Worm (Caenorhabditis elegans) whole organism, late embryonic: ENCODE data around the gene ZK1290.13.

Experiments
- C08G9.2 ChIP-seq: sonication (generic microtip); optimal IDR thresholded peaks from 2 replicates; lab custom pipeline; 2016; ENCODE audit warnings: mild to moderate bottlenecking, missing genetic modification characterization, moderate library complexity, missing compliant biosample characterization
- C38D4.7 ChIP-seq: fragments of 200-800 bp; sonication (Bioruptor generic); optimal IDR thresholded peaks from 2 replicates; lab custom pipeline; 2018; ENCODE audit warnings: mild to moderate bottlenecking, missing genetic modification characterization, moderate library complexity, missing compliant biosample characterization
- F13H6.1 ChIP-seq: sonication (generic microtip); optimal IDR thresholded peaks from 2 replicates; lab custom pipeline; 2016; ENCODE audit warnings: missing genetic modification characterization, missing compliant biosample characterization
- K02D7.2 ChIP-seq: sonication (generic microtip); optimal IDR thresholded peaks from 2 replicates; lab custom pipeline; 2017; ENCODE audit warnings: mild to moderate bottlenecking, missing genetic modification characterization, missing compliant biosample characterization
- T23F11.4 ChIP-seq: fragments of 200-800 bp; sonication (Bioruptor generic); optimal IDR thresholded peaks from 2 replicates; lab custom pipeline; 2018; ENCODE audit warnings: mild to moderate bottlenecking, missing genetic modification characterization, missing compliant biosample characterization
- Y22D7AL.16 ChIP-seq: sonication (generic microtip); optimal IDR thresholded peaks from 2 replicates; lab custom pipeline; 2016; ENCODE audit warnings: missing genetic modification characterization, missing compliant biosample characterization
- ama-1 ChIP-seq: fragments of 150-350 bp; optimal IDR thresholded peaks from 2 replicates; lab custom pipeline; 2014
- ceh-2 ChIP-seq: sonication (generic microtip); optimal IDR thresholded peaks from 2 replicates; lab custom pipeline; 2016; ENCODE audit warnings: missing genotype, missing genetic modification characterization, missing compliant biosample characterization
- ceh-22 ChIP-seq: sonication (generic microtip); optimal IDR thresholded peaks from 2 replicates; lab custom pipeline; 2017; ENCODE audit warnings: missing biosample characterization, missing genetic modification characterization
- ceh-31 ChIP-seq: sonication (generic microtip); optimal IDR thresholded peaks from 2 replicates; lab custom pipeline; 2016; ENCODE audit warnings: missing genetic modification characterization, missing compliant biosample characterization
- ceh-34 ChIP-seq: sonication (generic microtip); optimal IDR thresholded peaks from 2 replicates; lab custom pipeline; 2016; ENCODE audit warnings: mild to moderate bottlenecking, missing genetic modification characterization, missing compliant biosample characterization
- ceh-45 ChIP-seq: fragments of 200-800 bp; sonication (Bioruptor generic); IDR thresholded peaks from 2 replicates; pipeline ENCODE4 v1.3.6; 2022; ENCODE audit warnings: missing genetic modification reagents, missing genetic modification characterization, missing compliant biosample characterization
- ceh-48 ChIP-seq: sonication (generic microtip); optimal IDR thresholded peaks from 2 replicates; lab custom pipeline; 2016; ENCODE audit warnings: missing genetic modification characterization, inconsistent platforms, missing compliant biosample characterization
- ceh-6 ChIP-seq: fragments of 200-800 bp; sonication (Bioruptor generic); optimal IDR thresholded peaks from 2 replicates; lab custom pipeline; 2018; ENCODE audit warnings: mild to moderate bottlenecking, missing genetic modification characterization, missing compliant biosample characterization
- che-1 ChIP-seq: sonication (generic microtip); optimal IDR thresholded peaks from 2 replicates; lab custom pipeline; 2016; ENCODE audit warnings: mild to moderate bottlenecking, missing genetic modification characterization, missing compliant biosample characterization
- dve-1 ChIP-seq: sonication (generic microtip); optimal IDR thresholded peaks from 2 replicates; lab custom pipeline; 2017; ENCODE audit warnings: antibody characterized with exemption, mild to moderate bottlenecking, missing genetic modification characterization, missing compliant biosample characterization
- elt-2 ChIP-seq: sonication (generic microtip); optimal IDR thresholded peaks from 2 replicates; lab custom pipeline; 2016; ENCODE audit warnings: missing genetic modification reagents, missing genetic modification characterization, missing compliant biosample characterization
- elt-4 ChIP-seq: sonication (generic microtip); optimal IDR thresholded peaks from 2 replicates; lab custom pipeline; 2016; ENCODE audit warnings: missing genetic modification characterization, missing compliant biosample characterization
- ets-4 ChIP-seq: sonication (generic microtip); optimal IDR thresholded peaks from 2 replicates; lab custom pipeline; 2016; ENCODE audit warnings: missing genetic modification characterization, missing compliant biosample characterization
- eyg-1 ChIP-seq: sonication (generic microtip); optimal IDR thresholded peaks from 2 replicates; lab custom pipeline; 2016; ENCODE audit warnings: missing genotype, missing genetic modification characterization, missing compliant biosample characterization
- fax-1 ChIP-seq: sonication (generic microtip); optimal IDR thresholded peaks from 2 replicates; lab custom pipeline; 2016; ENCODE audit warnings: missing genotype, missing genetic modification characterization, missing compliant biosample characterization
- fkh-6 ChIP-seq: sonication (generic microtip); optimal IDR thresholded peaks from 2 replicates; lab custom pipeline; 2016; ENCODE audit warnings: missing genetic modification characterization, missing compliant biosample characterization
- gmeb-2 ChIP-seq: sonication (generic microtip); optimal IDR thresholded peaks from 2 replicates; lab custom pipeline; 2016; ENCODE audit warnings: missing genetic modification characterization, inconsistent platforms, missing compliant biosample characterization
- hlh-15 ChIP-seq: sonication (generic microtip); optimal IDR thresholded peaks from 2 replicates; lab custom pipeline; 2016; ENCODE audit warnings: missing genetic modification characterization, missing compliant biosample characterization
- hlh-6 ChIP-seq: sonication (generic microtip); optimal IDR thresholded peaks from 2 replicates; lab custom pipeline; 2016; ENCODE audit warnings: missing genotype, missing genetic modification characterization, missing compliant biosample characterization
- hlh-8 ChIP-seq: sonication (generic microtip); optimal IDR thresholded peaks from 2 replicates; lab custom pipeline; 2016; ENCODE audit warnings: missing genotype, missing genetic modification characterization, missing compliant biosample characterization
- lin-11 ChIP-seq: fragments of 200-800 bp; sonication (Bioruptor generic); optimal IDR thresholded peaks from 2 replicates; lab custom pipeline; 2018; ENCODE audit warnings: mild to moderate bottlenecking, missing genetic modification characterization, missing compliant biosample characterization
- nfya-1 ChIP-seq: sonication (generic microtip); optimal IDR thresholded peaks from 2 replicates; lab custom pipeline; 2017; ENCODE audit warnings: missing genetic modification characterization, mild to moderate bottlenecking, missing compliant biosample characterization, antibody characterized with exemption, moderate library complexity
- nhr-11 ChIP-seq: fragments of 150-350 bp; optimal IDR thresholded peaks from 2 replicates; lab custom pipeline; 2014; ENCODE audit warnings: missing biosample characterization, missing genetic modification characterization
- nhr-232 ChIP-seq: sonication (generic microtip); optimal IDR thresholded peaks from 2 replicates; lab custom pipeline; 2016; ENCODE audit warnings: missing genetic modification characterization, missing compliant biosample characterization
- npax-4 ChIP-seq: sonication (generic microtip); optimal IDR thresholded peaks from 2 replicates; lab custom pipeline; 2016; ENCODE audit warnings: missing genetic modification characterization, missing compliant biosample characterization
- odd-2 ChIP-seq: sonication (generic microtip); optimal IDR thresholded peaks from 2 replicates; lab custom pipeline; 2017; ENCODE audit warnings: antibody characterized with exemption, mild to moderate bottlenecking, missing genetic modification characterization, missing compliant biosample characterization
- pat-9 ChIP-seq: fragments of 200-800 bp; sonication (Bioruptor generic); optimal IDR thresholded peaks from 2 replicates; lab custom pipeline; 2018; ENCODE audit warnings: mild to moderate bottlenecking, missing genetic modification characterization, moderate library complexity, missing compliant biosample characterization
- pha-2 ChIP-seq: sonication (generic microtip); optimal IDR thresholded peaks from 2 replicates; lab custom pipeline; 2017; ENCODE audit warnings: mild to moderate bottlenecking, missing genetic modification characterization, missing compliant biosample characterization
- pha-4 ChIP-seq: fragments of 150-350 bp; optimal IDR thresholded peaks from 2 replicates; lab custom pipeline; 2018; ENCODE audit warnings: missing biosample characterization, missing genetic modification reagents, missing genetic modification characterization
- pqm-1 ChIP-seq: sonication (generic microtip); optimal IDR thresholded peaks from 2 replicates; lab custom pipeline; 2016; ENCODE audit warnings: missing genetic modification characterization, missing compliant biosample characterization
- rnt-1 ChIP-seq: sonication (generic microtip); optimal IDR thresholded peaks from 2 replicates; lab custom pipeline; 2016; ENCODE audit warnings: missing genetic modification characterization, missing compliant biosample characterization
- sdc-2 ChIP-seq: sonication (generic microtip); optimal IDR thresholded peaks from 2 replicates; lab custom pipeline; 2016; ENCODE audit warnings: missing genotype, missing genetic modification characterization, missing compliant biosample characterization
- tbx-2 ChIP-seq: sonication (generic microtip); optimal IDR thresholded peaks from 2 replicates; lab custom pipeline; 2016; ENCODE audit warnings: missing genetic modification characterization, missing compliant biosample characterization
- unc-55 ChIP-seq: sonication (generic microtip); optimal IDR thresholded peaks from 2 replicates; lab custom pipeline; 2017; ENCODE audit warnings: missing biosample characterization, missing genetic modification reagents, missing genetic modification characterization
- ztf-16 ChIP-seq: sonication (generic microtip); optimal IDR thresholded peaks from 2 replicates; lab custom pipeline; 2017; ENCODE audit warnings: missing genetic modification characterization, missing compliant biosample characterization

ZK1290.13 gene

DNA sequence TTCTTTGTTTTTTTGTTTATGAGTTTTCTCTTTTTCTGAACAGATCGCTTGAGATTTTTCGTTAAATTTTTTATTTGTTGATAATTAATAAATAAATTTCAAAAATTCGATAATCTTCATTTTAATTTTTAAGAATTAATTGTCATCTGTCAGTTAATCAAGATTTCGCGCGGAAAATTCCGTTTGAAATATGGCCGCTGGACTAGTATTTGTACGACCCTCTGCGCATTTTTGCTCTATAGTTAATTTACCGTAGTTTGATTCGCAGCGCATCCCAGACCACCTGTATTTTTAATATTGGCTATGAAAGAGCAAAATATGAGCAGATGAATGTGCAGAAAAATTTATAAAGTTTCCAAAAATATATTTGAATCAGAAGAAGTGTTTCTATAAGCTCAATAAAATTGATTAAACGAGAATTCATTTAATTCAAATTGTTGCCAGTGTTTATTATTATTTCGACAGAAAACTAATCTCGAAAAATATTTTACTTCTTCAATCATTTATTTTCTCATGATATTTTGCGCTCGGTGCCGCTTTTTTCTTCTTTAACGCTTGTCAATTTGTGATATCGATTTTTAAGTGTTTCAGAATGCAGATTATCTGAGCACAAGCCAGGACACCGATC lies 2.9 kb downstream of the ZK1290.13 start, which contains the start of gene nfi-1 (continued):
- no peak for TF ChIP-seq nhr-232 (tag; lab: Kevin White, UChicago)
- TF ChIP-seq odd-2 (tag; lab: Kevin White, UChicago): no peak
- TF ChIP-seq ama-1: no peak
- no peak for TF ChIP-seq hlh-6 (tag; lab: Kevin White, UChicago)
- TF ChIP-seq che-1 (tag; lab: Kevin White, UChicago): no peak
- no peak for TF ChIP-seq ztf-16 (tag; lab: Kevin White, UChicago)
- no peak for TF ChIP-seq T23F11.4 (GFP tag; lab: Kevin White, UChicago)
- peak; percentile 17 for TF ChIP-seq fax-1
- peak; percentile 38 for TF ChIP-seq hlh-8 (tag; lab: Kevin White, UChicago)
- TF ChIP-seq tbx-2 (tag; lab: Kevin White, UChicago): peak; percentile 62
- TF ChIP-seq pha-2: no peak
- TF ChIP-seq sdc-2: no peak
- no peak for TF ChIP-seq gmeb-2 (tag; lab: Kevin White, UChicago)
- TF ChIP-seq nfya-1 (tag; lab: Kevin White, UChicago): no peak
- TF ChIP-seq ceh-2 (tag; lab: Kevin White, UChicago): peak; percentile 70
- TF ChIP-seq ceh-22 (tag; lab: Kevin White, UChicago): no peak
- TF ChIP-seq ceh-31 (tag; lab: Kevin White, UChicago): peak; percentile 67
- TF ChIP-seq elt-2 (tag; lab: Kevin White, UChicago): peak; percentile 44
- no peak for TF ChIP-seq C38D4.7 (GFP tag; lab: Kevin White, UChicago)

DNA sequence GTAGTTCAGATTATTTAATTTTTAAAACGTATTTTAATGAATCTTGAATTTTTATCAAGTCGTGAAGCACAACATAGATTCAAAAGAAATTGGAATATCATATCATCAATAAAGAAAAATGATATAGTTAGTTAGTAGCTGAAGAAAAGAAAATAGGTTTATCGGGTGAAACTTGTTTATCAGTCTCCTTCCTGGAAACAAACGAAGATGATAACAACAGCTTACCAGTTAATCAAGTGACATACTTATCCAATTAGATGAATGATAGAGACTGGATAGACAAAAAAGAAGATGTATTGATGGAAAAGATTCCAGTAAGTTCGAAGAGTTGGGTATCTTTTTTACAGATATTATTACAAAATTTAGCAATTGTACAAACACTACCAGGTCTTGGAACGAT lies 8.1 kb downstream of the ZK1290.13 start:
- TF ChIP-seq ceh-31 (tag; lab: Kevin White, UChicago) (no peak), ceh-34 (no peak), eyg-1 (tag; lab: Kevin White, UChicago) (no peak), elt-4 (tag; lab: Kevin White, UChicago) (no peak), ets-4 (tag; lab: Kevin White, UChicago) (no peak), ceh-2 (tag; lab: Kevin White, UChicago) (no peak), pat-9 (tag; lab: Kevin White, UChicago) (no peak)

DNA sequence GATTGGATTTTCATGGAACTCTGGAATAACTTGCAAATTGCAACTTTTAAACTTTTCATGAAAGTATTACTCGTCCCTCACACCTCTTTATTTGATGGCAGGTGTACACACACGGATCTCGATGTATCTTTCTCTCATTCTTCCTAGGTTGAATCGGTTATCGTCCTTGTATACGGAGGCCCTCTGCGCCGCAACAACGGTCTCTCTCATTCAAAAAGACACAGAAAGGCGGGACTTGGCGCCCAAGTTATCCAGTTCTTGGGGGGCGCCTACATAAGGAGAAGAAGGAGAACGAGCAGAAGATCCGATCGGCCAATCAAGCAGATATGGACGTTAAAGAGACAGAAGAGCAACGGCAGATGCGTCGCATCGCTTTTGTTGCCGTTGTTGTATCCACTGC lies 9.0 kb downstream of the ZK1290.13 start, which contains the start of gene rol-8:
Gene rol-8, plus strand, starts transcription at position 301 of the 400 bp plus-strand sequence.
- TF ChIP-seq C08G9.2 (no peak), F13H6.1 (tag; lab: Kevin White, UChicago) (no peak), sdc-2 (no peak), unc-55 (GFP tag; lab: Kevin White, UChicago) (no peak), eyg-1 (tag; lab: Kevin White, UChicago) (no peak), nhr-11 (tag; lab: Kevin White, UChicago) (no peak), ceh-48 (tag; lab: Kevin White, UChicago) (no peak), rnt-1 (no peak), pqm-1 (tag; lab: Kevin White, UChicago) (no peak), fkh-6 (tag; lab: Kevin White, UChicago) (no peak), ceh-45 (GFP tag; lab: Robert Waterston, UW) (no peak)

DNA sequence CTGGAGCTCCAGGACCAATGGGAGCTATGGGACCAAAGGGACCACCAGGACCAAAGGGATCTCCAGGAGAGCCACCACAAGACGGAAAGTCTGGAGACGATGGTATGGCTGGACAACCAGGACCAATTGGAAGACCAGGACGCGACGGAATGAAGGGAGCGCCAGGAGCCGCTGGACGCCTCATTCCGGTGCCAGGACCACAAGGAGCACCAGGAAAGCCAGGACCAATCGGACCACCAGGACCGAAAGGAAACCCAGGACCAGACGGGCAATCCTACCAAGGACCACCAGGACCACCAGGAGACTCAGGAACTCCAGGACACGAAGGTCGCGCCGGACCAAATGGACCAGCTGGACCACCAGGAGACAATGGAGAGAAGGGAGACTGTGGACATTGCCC lies 10.0 kb downstream of the ZK1290.13 start:
- TF ChIP-seq tbx-2 (tag; lab: Kevin White, UChicago): no peak
- no peak for TF ChIP-seq C08G9.2
- TF ChIP-seq Y22D7AL.16 (tag; lab: Kevin White, UChicago): no peak
- no peak for TF ChIP-seq hlh-15 (tag; lab: Kevin White, UChicago)
- no peak for TF ChIP-seq ceh-6 (GFP tag; lab: Kevin White, UChicago)
- TF ChIP-seq npax-4: no peak
- no peak for TF ChIP-seq K02D7.2
- TF ChIP-seq nfya-1 (tag; lab: Kevin White, UChicago): no peak
- TF ChIP-seq elt-4 (tag; lab: Kevin White, UChicago): no peak
- no peak for TF ChIP-seq lin-11 (tag; lab: Kevin White, UChicago)
- TF ChIP-seq ceh-22 (tag; lab: Kevin White, UChicago): no peak
- no peak for TF ChIP-seq dve-1
- TF ChIP-seq sdc-2: no peak
- TF ChIP-seq pha-4 (tag; lab: Kevin White, UChicago): no peak
- TF ChIP-seq ceh-34: no peak
- no peak for TF ChIP-seq che-1 (tag; lab: Kevin White, UChicago)
- no peak for TF ChIP-seq nhr-11 (tag; lab: Kevin White, UChicago)
- no peak for TF ChIP-seq F13H6.1 (tag; lab: Kevin White, UChicago)
- TF ChIP-seq C38D4.7 (GFP tag; lab: Kevin White, UChicago): no peak
